Fruit fly (Drosophila melanogaster) whole organism, pupa: ENCODE data around the gene Zwilch.

Source experiments
- CG10348 ChIP-seq: fragments of 200-800 bp; sonication (Bioruptor generic); IDR thresholded peaks from 2 replicates; pipeline ENCODE4 v1.3.6; 2022; ENCODE audit warnings: missing biosample characterization, missing genetic modification characterization
- CG13204 ChIP-seq: fragments of 200-800 bp; sonication (Bioruptor generic); optimal IDR thresholded peaks from 2 replicates; lab custom pipeline; 2018; ENCODE audit warnings: missing biosample characterization, mild to moderate bottlenecking, missing genetic modification characterization, moderate library complexity
- CG15710 ChIP-seq: fragments of 200-800 bp; sonication (Bioruptor generic); optimal IDR thresholded peaks from 2 replicates; lab custom pipeline; 2018; ENCODE audit warnings: missing biosample characterization, mild to moderate bottlenecking, missing genetic modification characterization, moderate library complexity
- CG8159 ChIP-seq: fragments of 200-800 bp; sonication (Bioruptor generic); optimal IDR thresholded peaks from 3 replicates; lab custom pipeline; 2018; ENCODE audit warnings: missing biosample characterization, mild to moderate bottlenecking, missing genetic modification characterization, moderate library complexity
- EcR ChIP-seq: fragments of 200-800 bp; sonication (Bioruptor generic); optimal IDR thresholded peaks from 3 replicates; lab custom pipeline; 2019; ENCODE audit warnings: missing biosample characterization, missing genetic modification characterization, mild to moderate bottlenecking, moderate library complexity, missing genetic modification reagents
- Ets98B ChIP-seq: fragments of 200-800 bp; sonication (Bioruptor generic); IDR thresholded peaks from 2 replicates; pipeline ENCODE4 v1.3.6; 2022; ENCODE audit warnings: missing biosample characterization, missing genetic modification characterization
- Pif1A ChIP-seq: fragments of 200-800 bp; sonication (Bioruptor generic); optimal IDR thresholded peaks from 3 replicates; lab custom pipeline; 2016; ENCODE audit warnings: missing biosample characterization, missing genetic modification characterization
- Pif1B ChIP-seq: fragments of 200-800 bp; sonication (Bioruptor generic); optimal IDR thresholded peaks from 3 replicates; lab custom pipeline; 2016; ENCODE audit warnings: missing biosample characterization, missing genetic modification characterization

dm6 chr3R:31193062-31193461, 20.1 kb downstream of the Zwilch start, which contains the start of gene bnk:
- TF ChIP-seq CG8159 (tag; lab: Kevin White, UChicago) (no peak), Pif1B (GFP tag; lab: Kevin White, UChicago) (no peak), Ets98B (no peak), CG13204 (GFP tag; lab: Kevin White, UChicago) (no peak), EcR (GFP tag; lab: Kevin White, UChicago) (no peak), CG10348 (GFP tag; lab: Robert Waterston, UW) (no peak), Pif1A (no peak), CG15710 (tag; lab: Kevin White, UChicago) (no peak)
